Worm (Caenorhabditis elegans): ENCODE results near the gene sdz-35.

The sdz-35 gene

ce11 chrII:3208679-3209078 lies at the start of gene sdz-35:
Gene sdz-35 (minus strand): TSS chrII:3208779.
- no peak for TF ChIP-seq cog-1 (tag; optimal IDR thresholded peaks at IDR 0.05)
- no peak for TF ChIP-seq tab-1 (GFP tag; IDR thresholded peaks at IDR 0.05)
- no peak for TF ChIP-seq T22C8.4 (GFP tag; IDR thresholded peaks at IDR 0.05)
- TF ChIP-seq flt-1 (GFP tag; IDR thresholded peaks at IDR 0.05) = no peak
- no peak for TF ChIP-seq ztf-29 (GFP tag; IDR thresholded peaks at IDR 0.05)
- no peak for TF ChIP-seq ref-1 (GFP tag; conservative IDR thresholded peaks at IDR 0.05)
- no peak for TF ChIP-seq klf-2 (GFP tag; conservative IDR thresholded peaks at IDR 0.05)
- TF ChIP-seq ztf-23 (GFP tag; IDR thresholded peaks at IDR 0.05) = no peak
- TF ChIP-seq med-1 (GFP tag; optimal IDR thresholded peaks at IDR 0.05; ENCODE audit: insufficient read depth) = no peak

DNA sequence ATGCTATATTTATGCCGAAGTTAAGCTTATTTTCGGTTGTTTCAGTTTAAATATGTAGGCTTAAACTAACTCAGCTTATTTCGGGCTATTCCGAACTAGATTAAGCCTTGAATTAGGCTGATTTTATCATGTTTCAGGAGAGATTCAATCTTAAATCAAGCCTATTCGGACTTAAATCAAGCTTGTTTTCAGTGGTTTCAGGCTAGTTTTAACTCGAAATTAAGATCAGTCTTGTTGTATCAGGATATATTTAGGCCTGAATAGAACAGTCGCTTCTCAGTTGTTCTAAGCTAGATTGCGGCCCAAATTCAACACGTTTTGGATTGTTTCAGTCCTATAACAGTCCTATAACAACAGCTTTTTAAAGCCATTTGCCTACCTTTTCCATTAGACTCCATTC lies 43.2 kb upstream of the sdz-35 start:
- TF ChIP-seq T22C8.4 (GFP tag; IDR thresholded peaks at IDR 0.05) (no peak), cog-1 (tag; optimal IDR thresholded peaks at IDR 0.05) (no peak), klf-2 (GFP tag; conservative IDR thresholded peaks at IDR 0.05) (no peak), ztf-23 (GFP tag; IDR thresholded peaks at IDR 0.05) (no peak), ztf-29 (GFP tag; IDR thresholded peaks at IDR 0.05) (no peak), med-1 (GFP tag; optimal IDR thresholded peaks at IDR 0.05; ENCODE audit: insufficient read depth) (no peak), flt-1 (GFP tag; IDR thresholded peaks at IDR 0.05) (no peak), tab-1 (GFP tag; IDR thresholded peaks at IDR 0.05) (no peak), ref-1 (GFP tag; conservative IDR thresholded peaks at IDR 0.05) (no peak)

DNA sequence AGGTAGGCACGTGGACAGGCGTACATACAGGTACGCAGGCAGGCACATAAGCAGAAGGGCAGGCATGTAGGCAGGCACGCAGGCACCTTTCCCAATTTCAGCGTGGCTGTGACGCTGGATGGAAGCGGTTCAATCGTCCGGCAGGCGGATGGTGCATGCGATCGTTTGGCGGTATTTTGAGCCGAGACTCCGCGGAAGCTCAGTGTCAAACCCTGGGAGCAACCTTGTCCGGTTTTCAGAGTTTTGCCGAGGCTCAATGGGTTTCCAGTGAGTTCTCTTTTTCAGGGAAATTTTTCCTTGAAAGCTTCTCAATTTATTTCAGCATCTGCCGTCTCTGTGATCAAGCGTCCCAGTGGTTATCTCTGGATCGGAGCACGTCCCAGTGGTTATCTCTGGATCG lies 41.6 kb upstream of the sdz-35 start:
- no peak for TF ChIP-seq med-1 (GFP tag; optimal IDR thresholded peaks at IDR 0.05; ENCODE audit: insufficient read depth)
- no peak for TF ChIP-seq cog-1 (tag; optimal IDR thresholded peaks at IDR 0.05)
- no peak for TF ChIP-seq ref-1 (GFP tag; conservative IDR thresholded peaks at IDR 0.05)
- no peak for TF ChIP-seq ztf-23 (GFP tag; IDR thresholded peaks at IDR 0.05)
- TF ChIP-seq flt-1 (GFP tag; IDR thresholded peaks at IDR 0.05) = no peak
- TF ChIP-seq ztf-29 (GFP tag; IDR thresholded peaks at IDR 0.05) = no peak
- TF ChIP-seq klf-2 (GFP tag; conservative IDR thresholded peaks at IDR 0.05) = no peak
- no peak for TF ChIP-seq T22C8.4 (GFP tag; IDR thresholded peaks at IDR 0.05)
- TF ChIP-seq tab-1 (GFP tag; IDR thresholded peaks at IDR 0.05) = no peak

DNA sequence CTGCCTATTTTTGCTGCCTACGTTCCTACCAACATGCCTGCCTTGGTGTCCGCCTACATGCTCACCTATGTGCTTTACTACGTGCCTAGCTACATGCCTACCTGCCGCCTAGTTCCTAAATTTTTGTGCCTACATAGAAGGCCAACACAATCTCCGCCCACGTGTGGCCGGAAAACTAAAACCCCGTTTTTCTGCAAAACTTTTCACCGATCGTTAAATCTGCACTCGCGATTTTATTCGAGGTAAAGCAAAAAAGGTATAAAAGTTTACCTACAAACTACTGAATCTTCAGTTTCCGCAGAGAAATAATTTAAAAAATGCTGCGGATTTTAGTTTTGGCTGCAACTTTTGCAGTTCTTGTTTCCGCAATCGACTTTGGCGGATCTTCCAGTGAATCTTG lies 40.8 kb upstream of the sdz-35 start, which contains the start of gene clec-124:
Gene clec-124, plus strand, starts transcription at position 301 of the 400 bp plus-strand sequence.
- TF ChIP-seq klf-2 (GFP tag; conservative IDR thresholded peaks at IDR 0.05) = no peak
- TF ChIP-seq flt-1 (GFP tag; IDR thresholded peaks at IDR 0.05) = no peak
- no peak for TF ChIP-seq tab-1 (GFP tag; IDR thresholded peaks at IDR 0.05)
- TF ChIP-seq ref-1 (GFP tag; conservative IDR thresholded peaks at IDR 0.05) = no peak
- TF ChIP-seq med-1 (GFP tag; optimal IDR thresholded peaks at IDR 0.05; ENCODE audit: insufficient read depth) = no peak
- no peak for TF ChIP-seq cog-1 (tag; optimal IDR thresholded peaks at IDR 0.05)
- TF ChIP-seq ztf-23 (GFP tag; IDR thresholded peaks at IDR 0.05) = no peak
- no peak for TF ChIP-seq T22C8.4 (GFP tag; IDR thresholded peaks at IDR 0.05)
- no peak for TF ChIP-seq ztf-29 (GFP tag; IDR thresholded peaks at IDR 0.05)

DNA sequence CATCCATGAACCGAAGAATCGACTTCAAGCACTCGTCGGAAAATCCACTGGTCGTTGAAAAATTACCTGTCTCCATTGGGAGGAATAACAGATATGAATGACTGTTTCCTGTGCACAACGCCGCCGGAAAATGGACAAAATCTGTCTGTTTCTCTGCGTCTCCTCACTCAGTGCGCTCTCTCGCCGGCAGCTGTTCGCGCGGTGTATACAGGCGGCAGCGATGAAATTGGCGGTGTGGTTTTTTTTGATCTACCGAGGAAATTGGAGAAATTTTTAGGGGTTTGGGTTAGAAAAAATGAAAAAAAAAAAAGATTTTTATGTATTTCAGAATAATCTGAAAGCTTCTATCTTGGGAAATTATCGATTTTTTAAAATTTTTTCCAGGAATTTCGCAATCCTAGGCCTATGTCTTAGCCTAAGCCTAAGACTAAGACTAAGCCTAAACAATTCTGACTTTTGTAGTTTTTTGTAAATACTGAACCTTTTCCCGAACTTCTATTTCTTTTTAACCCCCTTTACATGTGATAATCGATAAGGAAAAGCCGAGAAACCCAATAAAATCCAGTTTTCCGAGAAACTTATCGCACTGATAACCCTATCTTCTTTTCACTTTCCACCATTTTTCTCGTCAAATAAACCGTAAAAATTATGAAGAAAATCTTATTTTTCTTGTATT lies 39.6 kb upstream of the sdz-35 start, which contains the start of the genes fbxc-50 and C17F4.2:
Gene fbxc-50, minus strand, starts transcription at position 81 of the 676 bp plus-strand sequence.
Gene C17F4.2, plus strand, starts transcription at position 626 of the 676 bp plus-strand sequence.
- no peak for TF ChIP-seq klf-2 (GFP tag; conservative IDR thresholded peaks at IDR 0.05)
- TF ChIP-seq ztf-23 (GFP tag; IDR thresholded peaks at IDR 0.05) = no peak
- TF ChIP-seq T22C8.4 (GFP tag; IDR thresholded peaks at IDR 0.05) = 0 out of 2 replicates have a peak, but pooled peaks have one; percentile 36
- TF ChIP-seq ztf-29 (GFP tag; IDR thresholded peaks at IDR 0.05) = no peak

DNA sequence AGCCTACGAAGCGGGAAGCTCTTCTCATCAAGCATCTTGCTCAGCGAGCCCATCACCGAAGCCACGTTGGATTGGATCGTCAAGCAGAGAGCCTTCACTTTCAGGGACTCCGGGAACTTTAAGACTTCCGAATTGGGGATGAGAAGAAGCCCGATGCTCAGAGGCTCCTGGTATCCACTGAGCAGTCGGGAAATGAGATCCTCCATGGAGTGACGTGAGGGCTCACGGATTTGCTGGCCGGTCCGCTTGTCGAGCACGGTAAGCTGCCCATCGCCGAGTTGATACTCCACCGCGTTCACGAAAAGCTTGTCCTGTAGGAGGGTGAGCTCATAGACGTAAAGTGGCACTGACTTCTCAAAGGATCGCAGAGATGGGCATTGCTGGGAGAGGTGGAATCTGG lies 39.0 kb upstream of the sdz-35 start:
- TF ChIP-seq T22C8.4 (GFP tag; IDR thresholded peaks at IDR 0.05) = no peak
- no peak for TF ChIP-seq ref-1 (GFP tag; conservative IDR thresholded peaks at IDR 0.05)
- TF ChIP-seq flt-1 (GFP tag; IDR thresholded peaks at IDR 0.05) = no peak
- no peak for TF ChIP-seq med-1 (GFP tag; optimal IDR thresholded peaks at IDR 0.05; ENCODE audit: insufficient read depth)
- TF ChIP-seq cog-1 (tag; optimal IDR thresholded peaks at IDR 0.05) = no peak

- no peak for TF ChIP-seq tab-1 (GFP tag; IDR thresholded peaks at IDR 0.05)
- no peak for TF ChIP-seq ref-1 (GFP tag; conservative IDR thresholded peaks at IDR 0.05)
- TF ChIP-seq ztf-23 (GFP tag; IDR thresholded peaks at IDR 0.05) = no peak
- TF ChIP-seq klf-2 (GFP tag; conservative IDR thresholded peaks at IDR 0.05) = no peak
- TF ChIP-seq cog-1 (tag; optimal IDR thresholded peaks at IDR 0.05) = no peak
- no peak for TF ChIP-seq flt-1 (GFP tag; IDR thresholded peaks at IDR 0.05)
- no peak for TF ChIP-seq ztf-29 (GFP tag; IDR thresholded peaks at IDR 0.05)
- TF ChIP-seq med-1 (GFP tag; optimal IDR thresholded peaks at IDR 0.05; ENCODE audit: insufficient read depth) = no peak
- no peak for TF ChIP-seq T22C8.4 (GFP tag; IDR thresholded peaks at IDR 0.05)
These were observed 37.3 kb upstream of the sdz-35 start, which contains the start of gene C17F4.7 for ce11 chrII:3245836-3246235. Gene C17F4.7 (minus strand): TSS chrII:3246015.

DNA sequence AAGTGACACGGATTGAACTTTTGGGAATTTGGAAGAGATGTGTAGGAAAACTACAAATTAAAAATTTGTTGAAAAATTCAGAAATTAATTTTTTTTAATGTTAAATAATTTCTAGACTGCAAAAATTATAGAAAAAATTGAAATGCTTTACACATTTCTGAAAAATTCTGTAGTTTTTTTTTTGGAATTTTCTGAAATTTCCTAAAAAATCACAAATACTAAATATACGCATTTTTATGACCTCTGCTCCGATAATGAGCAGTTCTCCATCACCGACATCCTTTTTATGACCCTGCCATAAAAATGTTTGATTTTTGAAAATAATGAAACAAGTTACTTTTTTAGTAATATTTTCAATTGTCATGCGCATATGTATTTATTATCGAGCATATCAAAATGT lies 36.2 kb upstream of the sdz-35 start:
- TF ChIP-seq cog-1 (tag; optimal IDR thresholded peaks at IDR 0.05) = no peak

- TF ChIP-seq med-1 (GFP tag; optimal IDR thresholded peaks at IDR 0.05; ENCODE audit: insufficient read depth) (no peak), ztf-23 (GFP tag; IDR thresholded peaks at IDR 0.05) (no peak), cog-1 (tag; optimal IDR thresholded peaks at IDR 0.05) (no peak), ref-1 (GFP tag; conservative IDR thresholded peaks at IDR 0.05) (no peak), ztf-29 (GFP tag; IDR thresholded peaks at IDR 0.05) (no peak), T22C8.4 (GFP tag; IDR thresholded peaks at IDR 0.05) (no peak), klf-2 (GFP tag; conservative IDR thresholded peaks at IDR 0.05) (no peak), flt-1 (GFP tag; IDR thresholded peaks at IDR 0.05) (no peak), tab-1 (GFP tag; IDR thresholded peaks at IDR 0.05) (no peak)
These were observed 35.5 kb upstream of the sdz-35 start, which contains the start of gene C17F4.12 for ce11 chrII:3244070-3244469. Gene C17F4.12 (minus strand): TSS chrII:3244170.

- TF ChIP-seq tab-1 (GFP tag; IDR thresholded peaks at IDR 0.05) (no peak), T22C8.4 (GFP tag; IDR thresholded peaks at IDR 0.05) (no peak), ztf-29 (GFP tag; IDR thresholded peaks at IDR 0.05) (no peak), ztf-23 (GFP tag; IDR thresholded peaks at IDR 0.05) (no peak), ref-1 (GFP tag; conservative IDR thresholded peaks at IDR 0.05) (no peak), klf-2 (GFP tag; conservative IDR thresholded peaks at IDR 0.05) (no peak), med-1 (GFP tag; optimal IDR thresholded peaks at IDR 0.05; ENCODE audit: insufficient read depth) (no peak)
These were observed 33.3 kb upstream of the sdz-35 start for ce11 chrII:3241842-3242241.

All from whole organism, midembryonic.